Worm (Caenorhabditis elegans) whole organism, L3 larva: ENCODE data around the gene R05G6.5.

ENCODE experiments used
- ZK546.5 ChIP-seq: sonication (generic microtip); optimal IDR thresholded peaks from 2 replicates; lab custom pipeline; 2017; ENCODE audit warnings: missing biosample characterization, missing genetic modification characterization
- jun-1 ChIP-seq: fragments of 150-350 bp; optimal IDR thresholded peaks from 2 replicates; lab custom pipeline; 2014; ENCODE audit warnings: missing biosample characterization, missing genetic modification reagents, missing genetic modification characterization
- skn-1 ChIP-seq: fragments of 150-350 bp; optimal IDR thresholded peaks from 2 replicates; lab custom pipeline; 2014; ENCODE audit warnings: missing biosample characterization, missing genetic modification characterization
- unc-39 ChIP-seq: sonication (generic microtip); optimal IDR thresholded peaks from 4 replicates; lab custom pipeline; 2017; ENCODE audit warnings: missing biosample characterization, missing genetic modification characterization
- unc-62 ChIP-seq: fragments of 150-350 bp; sonication (generic microtip); optimal IDR thresholded peaks from 4 replicates; lab custom pipeline; 2014; ENCODE audit warnings: missing biosample characterization, missing genetic modification reagents, missing genetic modification characterization

DNA sequence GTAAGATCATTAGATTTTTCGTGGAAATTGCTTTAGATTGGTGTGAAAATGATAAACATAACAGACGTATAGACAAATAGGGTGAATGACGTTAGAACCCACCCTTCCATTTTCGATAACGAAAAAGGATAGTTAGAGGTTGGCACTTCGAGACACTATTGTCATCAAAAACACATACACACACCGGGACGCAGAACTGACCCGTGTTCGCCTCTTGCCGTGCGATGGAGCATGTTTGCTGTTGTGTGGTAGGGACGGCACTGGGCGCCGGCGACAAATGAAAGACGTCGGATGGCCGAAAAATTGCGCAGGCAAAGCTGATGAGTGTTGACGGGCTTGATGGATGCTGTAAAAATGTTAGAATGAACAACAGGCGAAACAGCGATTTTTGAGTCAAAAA lies 41.7 kb downstream of the R05G6.5 start:
- no peak for TF ChIP-seq unc-62 (GFP tag; lab: Kevin White, UChicago)
- peak; percentile 71 for TF ChIP-seq skn-1
- TF ChIP-seq jun-1, result no peak
- TF ChIP-seq unc-39, result no peak
- TF ChIP-seq ZK546.5 (tag; lab: Kevin White, UChicago), result no peak
